Worm (Caenorhabditis elegans): ENCODE results near the gene hnd-1.

ce11 chrX:11664184-11664583, 20.2 kb upstream of the hnd-1 start:
- TF ChIP-seq ama-1 (optimal IDR thresholded peaks at IDR 0.05) (no peak), nhr-77 (tag; optimal IDR thresholded peaks at IDR 0.05) (no peak)
